Fruit fly (Drosophila melanogaster) S2 (cell line): Measurements from ENCODE around the gene rdgA.

Experiments used
- CG8478 ChIP-seq: fragments of >200 bp; optimal IDR thresholded peaks from 2 replicates; lab custom pipeline; 2018
- CTCF ChIP-seq, 2 experiments: fragments of >200 bp; optimal IDR thresholded peaks; 2 replicates each; lab custom pipeline; 2018

rdgA gene

dm6 chrX:8885177-8885576, 21.7 kb upstream of the rdgA start:
- TF ChIP-seq CTCF (optimal IDR thresholded peaks at IDR 0.05; lab: Kevin White, UChicago): no peak
- TF ChIP-seq CG8478 (lab: Kevin White, UChicago): no peak

dm6 chrX:8887410-8887809, 19.5 kb upstream of the rdgA start:
- TF ChIP-seq CG8478 (lab: Kevin White, UChicago): no peak
- TF ChIP-seq CTCF (optimal IDR thresholded peaks at IDR 0.05; lab: Kevin White, UChicago): no peak

dm6 chrX:8888861-8889392, 17.9 kb upstream of the rdgA start:
- TF ChIP-seq CG8478 (lab: Kevin White, UChicago): no peak

- TF ChIP-seq CTCF (optimal IDR thresholded peaks at IDR 0.05; lab: Kevin White, UChicago) (no peak), CG8478 (lab: Kevin White, UChicago) (no peak)
Measured at dm6 chrX:8890974-8891373, 15.9 kb upstream of the rdgA start.

- TF ChIP-seq CTCF (optimal IDR thresholded peaks at IDR 0.05; lab: Kevin White, UChicago): no peak
- TF ChIP-seq CG8478 (lab: Kevin White, UChicago): no peak
Measured at dm6 chrX:8891565-8892276, 15.1 kb upstream of the rdgA start.

dm6 chrX:8892445-8893009, 14.3 kb upstream of the rdgA start:
- TF ChIP-seq CG8478 (lab: Kevin White, UChicago): no peak
- no peak for TF ChIP-seq CTCF (optimal IDR thresholded peaks at IDR 0.05; lab: Kevin White, UChicago)

- TF ChIP-seq CTCF (optimal IDR thresholded peaks at IDR 0.05; lab: Kevin White, UChicago) (no peak), CG8478 (lab: Kevin White, UChicago) (no peak)
Measured at dm6 chrX:8893378-8893912, 13.4 kb upstream of the rdgA start.

- TF ChIP-seq CG8478 (lab: Kevin White, UChicago) (no peak), CTCF (optimal IDR thresholded peaks at IDR 0.05; lab: Kevin White, UChicago) (no peak)
Measured at dm6 chrX:8894315-8895017, 12.4 kb upstream of the rdgA start.

- TF ChIP-seq CG8478 (lab: Kevin White, UChicago) (no peak), CTCF (optimal IDR thresholded peaks at IDR 0.05; lab: Kevin White, UChicago) (no peak)
Measured at dm6 chrX:8895018-8895392, 11.9 kb upstream of the rdgA start.

- no peak for TF ChIP-seq CG8478 (lab: Kevin White, UChicago)
- no peak for TF ChIP-seq CTCF (optimal IDR thresholded peaks at IDR 0.05; lab: Kevin White, UChicago)
Measured at dm6 chrX:8895413-8895812, 11.5 kb upstream of the rdgA start.

- TF ChIP-seq CG8478 (lab: Kevin White, UChicago) (no peak), CTCF (optimal IDR thresholded peaks at IDR 0.05; lab: Kevin White, UChicago) (no peak)
Measured at dm6 chrX:8896080-8896479, 10.8 kb upstream of the rdgA start.

- TF ChIP-seq CG8478 (lab: Kevin White, UChicago) (no peak), CTCF (optimal IDR thresholded peaks at IDR 0.05; lab: Kevin White, UChicago) (no peak)
Measured at dm6 chrX:8896845-8897775, 9.8 kb upstream of the rdgA start.

- TF ChIP-seq CTCF (optimal IDR thresholded peaks at IDR 0.05; lab: Kevin White, UChicago) (no peak), CG8478 (lab: Kevin White, UChicago) (no peak)
Measured at dm6 chrX:8897859-8898427, 8.9 kb upstream of the rdgA start, which contains the start of gene Moe. TSS of gene Moe (minus strand) at chrX:8898332.

- TF ChIP-seq CG8478 (lab: Kevin White, UChicago): no peak
- TF ChIP-seq CTCF (optimal IDR thresholded peaks at IDR 0.05; lab: Kevin White, UChicago): no peak
Measured at dm6 chrX:8900094-8900493, 6.8 kb upstream of the rdgA start, which contains the start of gene Uros1. TSS of gene Uros1 (minus strand) at chrX:8900264.
